Worm (Caenorhabditis elegans): ENCODE data around the gene Y45F10D.6.

- TF ChIP-seq B0310.2 (tag; optimal IDR thresholded peaks at IDR 0.05), result no peak
- TF ChIP-seq ceh-36 (tag; optimal IDR thresholded peaks at IDR 0.05), result no peak
- TF ChIP-seq ama-1 (optimal IDR thresholded peaks at IDR 0.05), result no peak
- TF ChIP-seq tbx-37 (GFP tag; conservative IDR thresholded peaks at IDR 0.05), result no peak
- no peak for TF ChIP-seq hmg-4 (GFP tag; optimal IDR thresholded peaks at IDR 0.05)
These were observed 47.7 kb downstream of the Y45F10D.6 start, which contains the start of gene sorb-1 for ce11 chrIV:13750033-13750432.

Measured in whole organism, early embryonic.